Worm (Caenorhabditis elegans) whole organism, mixed stage, embryonic: ENCODE results near the gene T20B12.3.

ENCODE experiments used
- blmp-1 ChIP-seq: fragments of 150-350 bp; optimal IDR thresholded peaks from 2 replicates; lab custom pipeline; 2014; ENCODE audit warnings: missing biosample characterization, missing genetic modification characterization
- ceh-83 ChIP-seq: fragments of 200-800 bp; sonication (Bioruptor generic); optimal IDR thresholded peaks from 2 replicates; lab custom pipeline; 2018; ENCODE audit warnings: mild to moderate bottlenecking, missing genetic modification characterization, missing compliant biosample characterization
- elt-1 ChIP-seq: sonication (generic microtip); optimal IDR thresholded peaks from 2 replicates; lab custom pipeline; 2017; ENCODE audit warnings: missing genetic modification characterization, mild to moderate bottlenecking, missing compliant biosample characterization, antibody characterized with exemption, moderate library complexity, borderline replicate concordance; ENCODE audit not compliant: insufficient read depth
- nhr-12 ChIP-seq: fragments of 150-350 bp; optimal IDR thresholded peaks from 2 replicates; lab custom pipeline; 2014; ENCODE audit warnings: missing biosample characterization, missing genetic modification characterization
- nhr-237 ChIP-seq: fragments of 150-350 bp; optimal IDR thresholded peaks from 2 replicates; lab custom pipeline; 2014; ENCODE audit warnings: missing biosample characterization, missing genetic modification characterization
- nhr-28 ChIP-seq: fragments of 150-350 bp; optimal IDR thresholded peaks from 2 replicates; lab custom pipeline; 2014; ENCODE audit warnings: missing biosample characterization, missing genetic modification characterization
- nhr-76 ChIP-seq: sonication (generic microtip); optimal IDR thresholded peaks from 2 replicates; lab custom pipeline; 2017; ENCODE audit warnings: missing biosample characterization, missing genetic modification characterization
- pha-4 ChIP-seq: fragments of 150-350 bp; optimal IDR thresholded peaks from 2 replicates; lab custom pipeline; 2018; ENCODE audit warnings: missing biosample characterization, missing genetic modification reagents, missing genetic modification characterization
- unc-39 ChIP-seq: fragments of 150-350 bp; optimal IDR thresholded peaks from 2 replicates; lab custom pipeline; 2014; ENCODE audit warnings: missing biosample characterization, missing genetic modification characterization
- ztf-11 ChIP-seq: fragments of 150-350 bp; optimal IDR thresholded peaks from 2 replicates; lab custom pipeline; 2014; ENCODE audit warnings: missing biosample characterization, missing genetic modification characterization

ce11 chrIII:7385929-7386328 is 4.0 kb downstream of the T20B12.3 start, which contains the start of gene trd-1:
- TF ChIP-seq nhr-12 (tag; lab: Kevin White, UChicago): no peak
- no peak for TF ChIP-seq pha-4 (tag; lab: Kevin White, UChicago)
- TF ChIP-seq nhr-76 (tag; lab: Kevin White, UChicago): no peak
- TF ChIP-seq ztf-11 (tag; lab: Kevin White, UChicago): no peak
- TF ChIP-seq nhr-237 (tag; lab: Kevin White, UChicago): no peak
- no peak for TF ChIP-seq nhr-28
- TF ChIP-seq elt-1 (tag; lab: Kevin White, UChicago): no peak
- no peak for TF ChIP-seq blmp-1 (tag; lab: Kevin White, UChicago)
- TF ChIP-seq ceh-83: no peak
- TF ChIP-seq unc-39: no peak
